Fruit fly (Drosophila melanogaster) whole organism, embryonic: ENCODE measurements around the gene CG42393.

Experiments
- Atf6 ChIP-seq: fragments of 200-800 bp; sonication (Bioruptor generic); IDR thresholded peaks from 2 replicates; pipeline ENCODE4 v1.3.6; 2022; ENCODE audit warnings: missing biosample characterization, missing genetic modification characterization
- Bdp1 ChIP-seq: fragments of 200-800 bp; sonication (Bioruptor generic); optimal IDR thresholded peaks from 3 replicates; lab custom pipeline; 2016; ENCODE audit warnings: missing biosample characterization, missing genetic modification characterization
- CG10274 ChIP-seq: fragments of 200-800 bp; sonication (Bioruptor generic); optimal IDR thresholded peaks from 3 replicates; lab custom pipeline; 2017; ENCODE audit warnings: missing biosample characterization, mild to moderate bottlenecking, missing genetic modification characterization
- CG10959 ChIP-seq: fragments of 200-800 bp; sonication (Bioruptor generic); IDR thresholded peaks from 2 replicates; pipeline ENCODE4 v1.3.6; 2022; ENCODE audit warnings: missing biosample characterization, missing genetic modification characterization
- CG10979 ChIP-seq: fragments of 200-800 bp; sonication (Bioruptor generic); optimal IDR thresholded peaks from 2 replicates; lab custom pipeline; 2018; ENCODE audit warnings: missing biosample characterization, mild to moderate bottlenecking, missing genetic modification characterization, moderate library complexity
- CG11085 ChIP-seq: fragments of 200-800 bp; sonication (Bioruptor generic); IDR thresholded peaks from 2 replicates; pipeline ENCODE4 v1.3.6; 2022; ENCODE audit warnings: missing biosample characterization, missing genetic modification characterization
- CG11560 ChIP-seq: fragments of 200-800 bp; sonication (Bioruptor generic); IDR thresholded peaks from 3 replicates; pipeline ENCODE4 v1.3.6; 2022; ENCODE audit warnings: missing biosample characterization, missing genetic modification characterization
- CG11695 ChIP-seq: fragments of 200-800 bp; sonication (Bioruptor generic); IDR thresholded peaks from 3 replicates; pipeline ENCODE4 v1.3.6; 2022; ENCODE audit warnings: missing biosample characterization, missing genetic modification characterization
- CG12155 ChIP-seq: fragments of 200-800 bp; sonication (Bioruptor generic); optimal IDR thresholded peaks from 3 replicates; lab custom pipeline; 2016; ENCODE audit warnings: missing biosample characterization, missing genetic modification characterization
- CG14965 ChIP-seq: fragments of 200-800 bp; sonication (Bioruptor generic); optimal IDR thresholded peaks from 2 replicates; lab custom pipeline; 2016; ENCODE audit warnings: missing biosample characterization, missing genetic modification characterization, borderline replicate concordance
- CG15073 ChIP-seq: fragments of 200-800 bp; sonication (Bioruptor generic); optimal IDR thresholded peaks from 2 replicates; lab custom pipeline; 2016; ENCODE audit warnings: missing biosample characterization, missing genetic modification characterization
- CG15269 ChIP-seq: fragments of 200-800 bp; sonication (Bioruptor generic); optimal IDR thresholded peaks from 2 replicates; lab custom pipeline; 2018; ENCODE audit warnings: missing biosample characterization, mild to moderate bottlenecking, missing genetic modification characterization, moderate library complexity
- CG1603 ChIP-seq: fragments of 200-800 bp; sonication (Bioruptor generic); optimal IDR thresholded peaks from 2 replicates; lab custom pipeline; 2019; ENCODE audit warnings: missing biosample characterization, mild to moderate bottlenecking, missing genetic modification characterization, moderate library complexity
- CG18476 ChIP-seq: fragments of 200-800 bp; sonication (Bioruptor generic); optimal IDR thresholded peaks from 2 replicates; lab custom pipeline; 2016; ENCODE audit warnings: missing biosample characterization, mild to moderate bottlenecking, missing genetic modification characterization
- CG18619 ChIP-seq: fragments of 200-800 bp; sonication (Bioruptor generic); optimal IDR thresholded peaks from 3 replicates; lab custom pipeline; 2017; ENCODE audit warnings: missing biosample characterization, mild to moderate bottlenecking, missing genetic modification characterization
- CG18764 ChIP-seq: fragments of 200-800 bp; sonication (Bioruptor generic); optimal IDR thresholded peaks from 3 replicates; lab custom pipeline; 2016; ENCODE audit warnings: missing biosample characterization, missing genetic modification characterization
- CG34376 ChIP-seq: fragments of 200-800 bp; sonication (Bioruptor generic); optimal IDR thresholded peaks from 2 replicates; lab custom pipeline; 2018; ENCODE audit warnings: missing biosample characterization, mild to moderate bottlenecking, missing genetic modification characterization
- CG5180 ChIP-seq: fragments of 200-800 bp; sonication (Bioruptor generic); optimal IDR thresholded peaks from 3 replicates; lab custom pipeline; 2017; ENCODE audit warnings: missing biosample characterization, missing genetic modification characterization, mild to moderate bottlenecking, moderate library complexity, missing genetic modification reagents
- CG5245 ChIP-seq: fragments of 200-800 bp; sonication (Bioruptor generic); optimal IDR thresholded peaks from 3 replicates; lab custom pipeline; 2016; ENCODE audit warnings: missing biosample characterization, missing genetic modification characterization
- CG6689 ChIP-seq: fragments of 200-800 bp; sonication (Bioruptor generic); IDR thresholded peaks from 2 replicates; pipeline ENCODE4 v1.3.6; 2022; ENCODE audit warnings: missing biosample characterization, missing genetic modification characterization
- CG6813 ChIP-seq: fragments of 200-800 bp; sonication (Bioruptor generic); optimal IDR thresholded peaks from 2 replicates; lab custom pipeline; 2017; ENCODE audit warnings: missing biosample characterization, missing genetic modification characterization, mild to moderate bottlenecking, moderate library complexity, missing genetic modification reagents
- Dek ChIP-seq: fragments of 200-800 bp; sonication (Bioruptor generic); optimal IDR thresholded peaks from 3 replicates; lab custom pipeline; 2019; ENCODE audit warnings: missing biosample characterization, mild to moderate bottlenecking, missing genetic modification characterization, moderate library complexity
- Dip3 ChIP-seq: fragments of 200-800 bp; sonication (Bioruptor generic); optimal IDR thresholded peaks from 3 replicates; lab custom pipeline; 2016; ENCODE audit warnings: missing biosample characterization, missing genetic modification characterization
- Doc3 ChIP-seq: fragments of 200-800 bp; sonication (Bioruptor generic); IDR thresholded peaks from 3 replicates; pipeline ENCODE4 v1.3.6; 2022; ENCODE audit warnings: missing biosample characterization, missing genetic modification characterization; ENCODE audit not compliant: partially characterized antibody
- HLH3B ChIP-seq: fragments of 200-800 bp; sonication (Bioruptor generic); IDR thresholded peaks from 2 replicates; pipeline ENCODE4 v1.3.6; 2022; ENCODE audit warnings: missing biosample characterization, missing genetic modification characterization
- Hr39 ChIP-seq: fragments of >200 bp; optimal IDR thresholded peaks from 2 replicates; lab custom pipeline; 2017
- MESR4 ChIP-seq: fragments of 200-800 bp; sonication (Bioruptor generic); optimal IDR thresholded peaks from 2 replicates; lab custom pipeline; 2018; ENCODE audit warnings: missing biosample characterization, mild to moderate bottlenecking, missing genetic modification characterization, moderate library complexity
- NFAT ChIP-seq: fragments of 200-800 bp; sonication (Bioruptor generic); IDR thresholded peaks from 2 replicates; pipeline ENCODE4 v1.3.6; 2022; ENCODE audit warnings: missing biosample characterization, missing genetic modification characterization
- Six4 ChIP-seq: fragments of 200-800 bp; sonication (Bioruptor generic); optimal IDR thresholded peaks from 2 replicates; lab custom pipeline; 2016; ENCODE audit warnings: missing biosample characterization, missing genetic modification characterization
- Spps ChIP-seq: fragments of 200-800 bp; sonication (Bioruptor generic); optimal IDR thresholded peaks from 2 replicates; lab custom pipeline; 2018; ENCODE audit warnings: missing biosample characterization, mild to moderate bottlenecking, missing genetic modification characterization
- Taf1 ChIP-seq: fragments of 200-800 bp; sonication (Bioruptor generic); IDR thresholded peaks from 2 replicates; pipeline ENCODE4 v1.3.6; 2022; ENCODE audit warnings: missing biosample characterization, missing genetic modification characterization
- Xrp1 ChIP-seq: fragments of 200-800 bp; sonication (Bioruptor generic); IDR thresholded peaks from 2 replicates; pipeline ENCODE4 v1.3.6; 2022; ENCODE audit warnings: missing biosample characterization, missing genetic modification characterization
- amos ChIP-seq: fragments of 200-800 bp; sonication (Bioruptor generic); IDR thresholded peaks from 2 replicates; pipeline ENCODE4 v1.3.6; 2022; ENCODE audit warnings: missing biosample characterization, missing genetic modification characterization; ENCODE audit not compliant: partially characterized antibody
- ap ChIP-seq: fragments of 200-800 bp; sonication (Bioruptor generic); IDR thresholded peaks from 2 replicates; pipeline ENCODE4 v1.3.6; 2022; ENCODE audit warnings: missing biosample characterization, missing genetic modification characterization
- chinmo ChIP-seq: fragments of 200-800 bp; sonication (Bioruptor generic); IDR thresholded peaks from 4 replicates; pipeline ENCODE4 v1.3.6; 2022; ENCODE audit warnings: missing biosample characterization, missing genetic modification characterization; ENCODE audit not compliant: partially characterized antibody
- ci ChIP-seq: fragments of 200-800 bp; sonication (Bioruptor generic); IDR thresholded peaks from 3 replicates; pipeline ENCODE4 v1.3.6; 2022; ENCODE audit warnings: missing biosample characterization, missing genetic modification characterization
- dati ChIP-seq: fragments of 200-800 bp; sonication (Bioruptor generic); IDR thresholded peaks from 2 replicates; pipeline ENCODE4 v1.3.6; 2022; ENCODE audit warnings: missing biosample characterization, missing genetic modification characterization
- disco-r ChIP-seq: fragments of 200-800 bp; sonication (Bioruptor generic); optimal IDR thresholded peaks from 2 replicates; lab custom pipeline; 2016; ENCODE audit warnings: missing biosample characterization, missing genetic modification characterization
- dm ChIP-seq: fragments of 200-800 bp; sonication (Bioruptor generic); optimal IDR thresholded peaks from 3 replicates; lab custom pipeline; 2016; ENCODE audit warnings: missing biosample characterization, missing genetic modification characterization
- dmrt11E ChIP-seq: fragments of 200-800 bp; sonication (Bioruptor generic); optimal IDR thresholded peaks from 3 replicates; lab custom pipeline; 2018; ENCODE audit warnings: missing biosample characterization, mild to moderate bottlenecking, missing genetic modification characterization, moderate library complexity
- dysf ChIP-seq: fragments of 200-800 bp; sonication (Bioruptor generic); IDR thresholded peaks from 3 replicates; pipeline ENCODE4 v1.3.6; 2022; ENCODE audit warnings: missing biosample characterization, missing genetic modification characterization
- fu2 ChIP-seq: fragments of 200-800 bp; sonication (Bioruptor generic); optimal IDR thresholded peaks from 2 replicates; lab custom pipeline; 2016; ENCODE audit warnings: missing biosample characterization, missing genetic modification characterization
- gce ChIP-seq: fragments of 200-800 bp; sonication (Bioruptor generic); IDR thresholded peaks from 3 replicates; pipeline ENCODE4 v1.3.6; 2022; ENCODE audit warnings: missing biosample characterization, missing genetic modification characterization
- hb ChIP-seq: fragments of 200-800 bp; sonication (Bioruptor generic); IDR thresholded peaks from 3 replicates; pipeline ENCODE4 v1.3.6; 2022; ENCODE audit warnings: missing biosample characterization, missing genetic modification characterization; ENCODE audit not compliant: partially characterized antibody
- nmo ChIP-seq: fragments of 200-800 bp; sonication (Bioruptor generic); optimal IDR thresholded peaks from 2 replicates; lab custom pipeline; 2018; ENCODE audit warnings: missing biosample characterization, mild to moderate bottlenecking, missing genetic modification characterization, moderate library complexity
- ro ChIP-seq: fragments of 200-800 bp; sonication (Bioruptor generic); IDR thresholded peaks from 2 replicates; pipeline ENCODE4 v1.3.6; 2022; ENCODE audit warnings: missing biosample characterization, missing genetic modification characterization
- seq ChIP-seq: fragments of 200-800 bp; sonication (Bioruptor generic); IDR thresholded peaks from 2 replicates; pipeline ENCODE4 v1.3.6; 2022; ENCODE audit warnings: missing biosample characterization, missing genetic modification characterization
- sqz ChIP-seq: fragments of 200-800 bp; sonication (Bioruptor generic); optimal IDR thresholded peaks from 3 replicates; lab custom pipeline; 2018; ENCODE audit warnings: missing biosample characterization, mild to moderate bottlenecking, missing genetic modification characterization
- sr ChIP-seq: fragments of 200-800 bp; sonication (Bioruptor generic); IDR thresholded peaks from 3 replicates; pipeline ENCODE4 v1.3.6; 2022; ENCODE audit warnings: missing biosample characterization, missing genetic modification characterization

CG42393 gene

DNA sequence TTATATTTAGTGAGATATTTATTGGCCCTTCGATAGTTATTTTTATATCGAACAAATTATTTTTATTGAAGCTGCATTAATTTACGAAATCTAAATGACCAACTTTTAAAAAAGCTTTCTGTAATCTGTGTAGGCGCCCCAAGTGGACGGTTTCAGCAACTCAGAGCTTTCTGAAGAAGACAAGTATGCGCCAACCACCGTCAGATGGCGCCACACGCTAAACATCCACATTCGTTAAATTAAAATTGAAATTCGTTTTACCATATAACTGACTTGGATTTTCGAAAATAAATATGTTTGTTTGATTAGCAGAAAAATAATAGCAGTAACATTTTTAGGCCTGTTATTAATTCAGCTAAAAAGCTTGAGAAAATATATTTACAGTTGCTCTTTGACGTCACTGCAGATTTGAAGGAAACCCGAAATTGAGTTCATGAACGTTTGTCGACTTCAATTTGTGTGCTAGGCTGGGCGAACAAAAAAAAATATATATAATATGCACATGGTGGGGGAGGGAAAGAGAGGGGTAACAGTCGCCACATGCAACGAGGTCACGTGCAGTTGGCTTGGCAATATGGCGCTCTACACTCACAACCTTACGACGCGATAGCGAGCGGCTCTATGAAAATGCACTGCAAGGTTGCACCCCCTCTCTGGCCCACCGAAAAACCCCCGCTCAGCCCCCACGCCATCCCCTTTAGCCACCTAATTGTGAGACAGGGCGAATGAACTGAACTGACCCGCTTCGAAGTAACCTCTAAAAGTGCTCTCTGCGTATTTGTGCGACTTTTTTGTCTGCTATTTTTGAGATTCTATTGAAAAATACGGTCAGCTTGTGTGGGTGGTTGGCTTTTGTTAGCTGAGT is 22.7 kb upstream of the CG42393 start (continued):
- TF ChIP-seq dm: peak; percentile 80
- TF ChIP-seq CG15269: peak; percentile 86
- TF ChIP-seq CG11560 (tag; lab: Robert Waterston, UW): no peak
- peak; percentile 29 for TF ChIP-seq MESR4 (GFP tag; lab: Kevin White, UChicago)
- peak; percentile 74; the same call in 1 of the 2 replicates for TF ChIP-seq ap (GFP tag; lab: Robert Waterston, UW)
- 0 out of 2 replicates have a peak, but pooled peaks have one; percentile 38 for TF ChIP-seq Taf1 (GFP tag; lab: Robert Waterston, UW)
- peak; percentile 81 for TF ChIP-seq CG1603 (tag; lab: Kevin White, UChicago)
- peak; percentile 72 for TF ChIP-seq nmo (GFP tag; lab: Kevin White, UChicago)
- no peak for TF ChIP-seq Doc3 (GFP tag; lab: Robert Waterston, UW)
- TF ChIP-seq dysf (GFP tag; lab: Robert Waterston, UW): peak; percentile 83
- no peak for TF ChIP-seq Hr39 (lab: Kevin White, UChicago)
- TF ChIP-seq dati (GFP tag; lab: Robert Waterston, UW): 0 out of 2 replicates have a peak, but pooled peaks have one; percentile 9
- peak; percentile 92 for TF ChIP-seq CG6813 (GFP tag; lab: Kevin White, UChicago)
- TF ChIP-seq fu2 (GFP tag; lab: Kevin White, UChicago): peak; percentile 45
- TF ChIP-seq CG5180: peak; percentile 71
- TF ChIP-seq CG6689 (GFP tag; lab: Robert Waterston, UW): peak; percentile 52; the same call in 1 of the 2 replicates
- peak; percentile 79; the same call in 1 of the 3 replicates for TF ChIP-seq gce (GFP tag; lab: Robert Waterston, UW)
- peak; percentile 56; the same call in 2 of the 3 replicates for TF ChIP-seq CG11695 (GFP tag; lab: Robert Waterston, UW)
- peak; percentile 63 for TF ChIP-seq dmrt11E (tag; lab: Kevin White, UChicago)
- peak; percentile 76 for TF ChIP-seq CG18476 (GFP tag; lab: Kevin White, UChicago)
- peak; percentile 74 for TF ChIP-seq Bdp1 (GFP tag; lab: Kevin White, UChicago)
- TF ChIP-seq Dek (tag; lab: Kevin White, UChicago): peak; percentile 56
- peak; percentile 97 for TF ChIP-seq ci (GFP tag; lab: Robert Waterston, UW)
- TF ChIP-seq Atf6: peak; percentile 82
- TF ChIP-seq Dip3 (GFP tag; lab: Kevin White, UChicago): peak; percentile 68
- TF ChIP-seq Xrp1 (GFP tag; lab: Robert Waterston, UW): peak; percentile 86
- peak; percentile 70 for TF ChIP-seq CG18764
- TF ChIP-seq Spps (tag; lab: Kevin White, UChicago): peak; percentile 60
- TF ChIP-seq CG15073 (GFP tag; lab: Kevin White, UChicago): no peak
- TF ChIP-seq CG14965 (GFP tag; lab: Kevin White, UChicago): peak; percentile 99
- peak; percentile 96 for TF ChIP-seq CG10979 (tag; lab: Kevin White, UChicago)
- peak; percentile 72 for TF ChIP-seq CG11085 (GFP tag; lab: Robert Waterston, UW)
- TF ChIP-seq CG10959: peak; percentile 55; the same call in 1 of the 2 replicates
- peak; percentile 92 for TF ChIP-seq NFAT (GFP tag; lab: Robert Waterston, UW)
- peak; percentile 78; the same call in 2 of the 4 replicates for TF ChIP-seq chinmo (GFP tag; lab: Robert Waterston, UW)
- peak; percentile 85 for TF ChIP-seq CG5245 (GFP tag; lab: Kevin White, UChicago)
- peak; percentile 86 for TF ChIP-seq HLH3B (GFP tag; lab: Robert Waterston, UW)
- peak; percentile 66 for TF ChIP-seq Six4
- TF ChIP-seq ro: no peak
- TF ChIP-seq CG34376 (GFP tag; lab: Kevin White, UChicago): peak; percentile 92
- peak; percentile 48 for TF ChIP-seq CG12155 (GFP tag; lab: Kevin White, UChicago)
- peak; percentile 82 for TF ChIP-seq CG18619
- peak; percentile 66 for TF ChIP-seq seq (GFP tag; lab: Robert Waterston, UW)
- TF ChIP-seq sr (GFP tag; lab: Robert Waterston, UW): no peak; the same call in 1 of the 3 replicates
- TF ChIP-seq hb: no peak
- peak; percentile 87 for TF ChIP-seq sqz
- TF ChIP-seq CG10274 (GFP tag; lab: Kevin White, UChicago): peak; percentile 74
- TF ChIP-seq amos (GFP tag; lab: Robert Waterston, UW): no peak; the same call in 1 of the 2 replicates
- peak; percentile 58 for TF ChIP-seq disco-r (GFP tag; lab: Kevin White, UChicago)
